Worm (Caenorhabditis elegans) whole organism, L4 larva: ENCODE measurements around the gene ZC190.4.

ENCODE experiments used
- D1046.2 ChIP-seq: fragments of 200-800 bp; sonication (Bioruptor generic); IDR thresholded peaks from 2 replicates; pipeline ENCODE4 v1.3.6; 2022; ENCODE audit warnings: missing genetic modification characterization, missing compliant biosample characterization
- F26F4.8 ChIP-seq: fragments of 200-800 bp; sonication (Bioruptor generic); conservative IDR thresholded peaks from 2 replicates; pipeline ENCODE4 v1.3.6; 2022; ENCODE audit warnings: missing genetic modification characterization, missing compliant biosample characterization
- F49E8.2 ChIP-seq: sonication (generic microtip); optimal IDR thresholded peaks from 2 replicates; lab custom pipeline; 2016; ENCODE audit warnings: missing compliant biosample characterization, mild to moderate bottlenecking, missing genetic modification characterization, borderline replicate concordance
- T20F7.1 ChIP-seq: fragments of 200-800 bp; sonication (Bioruptor generic); optimal IDR thresholded peaks from 2 replicates; lab custom pipeline; 2018; ENCODE audit warnings: mild to moderate bottlenecking, missing genetic modification characterization, missing compliant biosample characterization
- aha-1 ChIP-seq: fragments of 150-350 bp; peaks from one replicate; lab custom pipeline; 2014; ENCODE audit warnings: missing biosample characterization, missing genetic modification characterization
- arid-1 ChIP-seq: fragments of 200-800 bp; sonication (Bioruptor generic); conservative IDR thresholded peaks from 2 replicates; pipeline ENCODE4 v1.3.6; 2022; ENCODE audit warnings: missing genetic modification reagents, missing genetic modification characterization, missing compliant biosample characterization
- ceh-20 ChIP-seq: fragments of 200-800 bp; sonication (Bioruptor generic); IDR thresholded peaks from 2 replicates; pipeline ENCODE4 v1.3.6; 2022; ENCODE audit warnings: missing genetic modification reagents, missing genetic modification characterization, missing compliant biosample characterization
- ceh-32 ChIP-seq: sonication (generic microtip); optimal IDR thresholded peaks from 2 replicates; lab custom pipeline; 2016; ENCODE audit warnings: mild to moderate bottlenecking, missing genetic modification characterization, missing compliant biosample characterization; ENCODE audit not compliant: poor library complexity
- ceh-62 ChIP-seq: sonication (generic microtip); optimal IDR thresholded peaks from 2 replicates; lab custom pipeline; 2017; ENCODE audit warnings: missing biosample characterization, missing genetic modification characterization
- cey-2 ChIP-seq: sonication (generic microtip); optimal IDR thresholded peaks from 3 replicates; lab custom pipeline; 2017; ENCODE audit warnings: missing genetic modification characterization, mild to moderate bottlenecking, missing compliant biosample characterization, antibody characterized with exemption, borderline replicate concordance; ENCODE audit not compliant: insufficient read depth
- dmd-6 ChIP-seq: fragments of 200-800 bp; sonication (Bioruptor generic); IDR thresholded peaks from 2 replicates; pipeline ENCODE4 v1.3.6; 2022; ENCODE audit warnings: missing genetic modification reagents, missing genetic modification characterization, missing compliant biosample characterization
- dmd-8 ChIP-seq: fragments of 200-800 bp; sonication (Bioruptor generic); IDR thresholded peaks from 2 replicates; pipeline ENCODE4 v1.3.6; 2022; ENCODE audit warnings: missing genetic modification characterization, missing compliant biosample characterization
- dpl-1 ChIP-seq: fragments of 150-350 bp; optimal IDR thresholded peaks from 2 replicates; lab custom pipeline; 2014; ENCODE audit warnings: missing biosample characterization, missing genetic modification reagents, missing genetic modification characterization
- hif-1 ChIP-seq, 2 experiments: sonication (generic microtip); optimal IDR thresholded peaks; 2 replicates each; lab custom pipeline; 2016 to 2017; ENCODE audit warnings: missing compliant biosample characterization in 2 of 2, missing genetic modification characterization in 2 of 2, missing genetic modification reagents in 2 of 2, missing genotype in 2 of 2, mild to moderate bottlenecking in 1 of 2
- hlh-11 ChIP-seq: fragments of 200-800 bp; sonication (Bioruptor generic); optimal IDR thresholded peaks from 2 replicates; lab custom pipeline; 2018; ENCODE audit warnings: mild to moderate bottlenecking, missing genetic modification characterization, missing compliant biosample characterization
- hlh-30 ChIP-seq: sonication (generic microtip); optimal IDR thresholded peaks from 2 replicates; lab custom pipeline; 2017; ENCODE audit warnings: antibody characterized with exemption, mild to moderate bottlenecking, missing genetic modification characterization, missing compliant biosample characterization; ENCODE audit not compliant: insufficient read depth
- lin-15B ChIP-seq: fragments of 150-350 bp; sonication (generic microtip); optimal IDR thresholded peaks from 3 replicates; lab custom pipeline; 2014; ENCODE audit warnings: missing biosample characterization, missing genetic modification characterization
- lsy-2 ChIP-seq, 2 experiments: fragments of 150-350 bp in 1 of 2; sonication (generic microtip) in 1 of 2; optimal IDR thresholded peaks; 2 replicates each; lab custom pipeline; 2014 to 2017; ENCODE audit warnings: missing biosample characterization in 2 of 2, missing genetic modification characterization in 2 of 2
- madf-9 ChIP-seq: fragments of 200-800 bp; sonication (Bioruptor generic); conservative IDR thresholded peaks from 2 replicates; pipeline ENCODE4 v1.3.6; 2022; ENCODE audit warnings: missing genetic modification reagents, missing genetic modification characterization, missing compliant biosample characterization
- mxl-2 ChIP-seq: fragments of 200-800 bp; sonication (Bioruptor generic); conservative IDR thresholded peaks from 2 replicates; pipeline ENCODE4 v1.3.6; 2022; ENCODE audit warnings: missing genetic modification reagents, missing genetic modification characterization, missing compliant biosample characterization
- mxl-3 ChIP-seq: fragments of 200-800 bp; sonication (Bioruptor generic); optimal IDR thresholded peaks from 2 replicates; lab custom pipeline; 2018; ENCODE audit warnings: mild to moderate bottlenecking, missing genetic modification characterization, missing compliant biosample characterization
- nhr-111 ChIP-seq: fragments of 200-800 bp; sonication (Bioruptor generic); optimal IDR thresholded peaks from 2 replicates; lab custom pipeline; 2018; ENCODE audit warnings: mild to moderate bottlenecking, missing genetic modification characterization, missing compliant biosample characterization
- nhr-237 ChIP-seq: sonication (generic microtip); optimal IDR thresholded peaks from 2 replicates; lab custom pipeline; 2017; ENCODE audit warnings: missing biosample characterization, missing genetic modification characterization
- php-3 ChIP-seq: fragments of 200-800 bp; sonication (Bioruptor generic); IDR thresholded peaks from 2 replicates; pipeline ENCODE4 v1.3.6; 2022; ENCODE audit warnings: missing genetic modification reagents, missing genetic modification characterization, missing compliant biosample characterization
- rbr-2 ChIP-seq: sonication (generic microtip); optimal IDR thresholded peaks from 2 replicates; lab custom pipeline; 2016; ENCODE audit warnings: missing genotype, missing genetic modification characterization, missing compliant biosample characterization
- saeg-2 ChIP-seq: fragments of 200-800 bp; sonication (Bioruptor generic); IDR thresholded peaks from 2 replicates; pipeline ENCODE4 v1.3.6; 2022; ENCODE audit warnings: missing genetic modification reagents, missing genetic modification characterization, missing compliant biosample characterization
- snpc-4 ChIP-seq: fragments of 150-350 bp; optimal IDR thresholded peaks from 2 replicates; lab custom pipeline; 2014; ENCODE audit warnings: missing biosample characterization, missing genetic modification characterization
- spr-1 ChIP-seq: sonication (generic microtip); optimal IDR thresholded peaks from 2 replicates; lab custom pipeline; 2016; ENCODE audit warnings: mild to moderate bottlenecking, missing genetic modification characterization, missing compliant biosample characterization
- unc-62 ChIP-seq, 3 experiments: fragments of 150-350 bp in 1 of 3; sonication (generic microtip); optimal IDR thresholded peaks in 2 of 3; peaks in 1 of 3; 1 replicate in 1 of 3; 2 replicates in 2 of 3; lab custom pipeline; 2014 to 2017; ENCODE audit warnings: missing biosample characterization in 3 of 3, missing genetic modification characterization in 3 of 3, missing genetic modification reagents in 3 of 3, missing genotype in 1 of 3
- zip-2 ChIP-seq: fragments of 150-350 bp; optimal IDR thresholded peaks from 2 replicates; lab custom pipeline; 2014; ENCODE audit warnings: missing biosample characterization, missing genetic modification characterization
- ztf-11 ChIP-seq: fragments of 150-350 bp; optimal IDR thresholded peaks from 2 replicates; lab custom pipeline; 2014; ENCODE audit warnings: missing biosample characterization, missing genetic modification characterization

Gene ZC190.4

DNA sequence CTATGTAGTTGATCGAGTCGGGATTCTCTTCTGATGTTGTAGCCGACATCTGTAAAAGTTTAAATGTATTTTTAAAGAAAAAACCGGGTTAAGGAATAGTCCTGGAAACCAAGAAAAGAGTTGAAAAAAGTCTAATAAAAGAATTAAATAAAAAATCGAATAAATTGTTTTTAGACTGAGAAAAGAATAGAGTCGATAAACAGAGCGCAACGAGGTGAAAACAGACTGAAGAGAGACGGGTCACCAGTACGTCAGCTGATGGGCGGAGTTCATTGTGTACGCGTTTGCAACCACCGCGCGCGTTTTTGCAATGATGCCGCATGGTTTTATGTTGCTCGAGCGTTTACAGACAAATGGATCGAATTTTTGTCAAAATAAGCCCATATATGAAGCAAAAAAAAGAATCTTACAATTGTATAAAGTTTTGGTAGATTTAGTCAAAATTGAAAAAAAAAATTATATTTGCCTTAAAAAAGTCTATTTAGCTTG, 34.5 kb upstream of the ZC190.4 start, which contains the start of gene atg-18 (continued):
- TF ChIP-seq mxl-3 (GFP tag; lab: Kevin White, UChicago): peak; percentile 70
- TF ChIP-seq dmd-6 (GFP tag; lab: Robert Waterston, UW): peak; percentile 76
- peak; percentile 42; the same call in 1 of the 2 replicates for TF ChIP-seq madf-9 (GFP tag; lab: Robert Waterston, UW)
- no peak for TF ChIP-seq lin-15B (tag; lab: Kevin White, UChicago)
- TF ChIP-seq unc-62 (GFP tag; optimal IDR thresholded peaks at IDR 0.05 in 1 of 2; lab: Kevin White, UChicago): peak in 1 of 2 experiments; percentile 47
- TF ChIP-seq unc-62 (tag; optimal IDR thresholded peaks at IDR 0.05; lab: Kevin White, UChicago): no peak
- peak; percentile 30 for TF ChIP-seq dpl-1
- TF ChIP-seq rbr-2 (tag; lab: Kevin White, UChicago): peak; percentile 67

DNA sequence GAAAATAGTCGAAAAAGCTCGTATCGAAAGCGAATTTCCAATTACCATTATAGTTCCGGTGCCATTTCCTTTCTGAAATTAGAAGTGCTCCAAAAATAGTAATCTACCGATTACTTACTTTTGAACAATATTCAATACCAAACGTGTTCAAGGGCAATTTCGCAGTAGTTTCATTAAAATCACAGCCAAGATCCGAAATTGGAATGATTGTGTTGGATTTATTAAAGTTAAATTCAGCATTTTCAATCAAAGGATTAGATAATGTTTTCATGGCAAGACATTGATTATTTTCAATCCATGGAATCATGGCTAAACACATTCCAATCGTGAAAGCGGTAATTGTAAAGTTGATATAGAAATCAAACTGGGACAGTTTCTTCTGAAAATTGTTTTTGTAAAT, 33.1 kb upstream of the ZC190.4 start:
- peak; percentile 91 for TF ChIP-seq aha-1 (tag; lab: Kevin White, UChicago)
- TF ChIP-seq hlh-30: no peak

DNA sequence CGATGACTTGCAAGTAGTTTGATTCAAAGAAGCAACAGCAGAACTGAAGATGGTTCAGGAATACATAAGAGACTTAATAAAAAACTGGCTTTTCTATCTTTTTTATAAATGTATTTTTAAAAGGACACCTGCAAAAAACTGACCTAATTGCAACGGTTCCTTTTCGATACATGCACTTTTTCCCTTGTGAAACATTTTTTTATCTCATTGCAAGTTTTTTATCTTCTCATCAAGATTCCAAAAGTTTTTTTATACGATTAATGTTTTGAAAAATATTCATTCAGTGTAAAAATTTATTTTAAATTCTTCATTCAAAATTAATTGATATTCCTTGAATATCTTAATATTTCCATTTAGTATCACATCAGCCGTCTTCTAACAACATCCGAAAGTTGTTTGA, 30.3 kb upstream of the ZC190.4 start, which contains the start of gene oac-29:
Gene oac-29 (minus strand): TSS at position 101 of the 400 bp plus-strand sequence.
- TF ChIP-seq T20F7.1 (GFP tag; lab: Kevin White, UChicago) (no peak), aha-1 (tag; lab: Kevin White, UChicago) (peak; percentile 33)

ce11 chrV:8636907-8637306, 29.0 kb upstream of the ZC190.4 start, which contains the start of gene grl-12:
grl-12 (minus strand) TSS chrV:8637007.
- TF ChIP-seq mxl-2 (GFP tag; lab: Robert Waterston, UW): no peak
- no peak for TF ChIP-seq nhr-237 (tag; lab: Kevin White, UChicago)
- TF ChIP-seq snpc-4 (tag; lab: Kevin White, UChicago): no peak
- no peak for TF ChIP-seq ceh-62 (tag; lab: Kevin White, UChicago)
- no peak for TF ChIP-seq spr-1
- no peak for TF ChIP-seq php-3 (GFP tag; lab: Robert Waterston, UW)
- no peak for TF ChIP-seq lsy-2 (tag; optimal IDR thresholded peaks at IDR 0.05; lab: Kevin White, UChicago)
- no peak for TF ChIP-seq hif-1 (tag; optimal IDR thresholded peaks at IDR 0.05; lab: Kevin White, UChicago)

DNA sequence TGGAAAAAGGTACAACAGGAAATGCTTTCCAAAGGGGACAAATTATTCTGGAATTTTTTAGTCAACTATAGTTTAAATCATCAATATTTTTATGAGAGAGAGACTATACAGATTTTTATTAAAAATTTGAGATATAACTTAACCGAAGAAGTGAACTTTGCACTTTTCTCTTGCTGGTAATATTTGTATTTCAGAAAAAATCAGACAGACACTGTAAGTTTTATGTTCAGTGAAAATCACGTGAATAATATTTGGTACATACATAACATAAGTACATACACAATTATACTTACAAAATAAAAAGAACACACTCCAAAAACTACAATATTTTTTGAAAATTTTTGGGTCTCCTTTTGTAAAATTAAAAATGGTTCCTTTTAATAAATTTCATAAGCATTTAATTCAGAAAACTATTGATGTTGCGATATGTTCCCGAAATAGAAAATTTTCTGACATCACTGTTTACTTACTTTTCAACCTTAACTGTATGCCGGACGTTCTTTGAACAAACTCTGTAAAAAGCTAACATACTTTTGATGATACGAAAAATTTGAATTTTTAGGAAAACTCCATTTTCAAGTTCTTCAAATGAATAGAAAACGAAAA, 28.1 kb upstream of the ZC190.4 start, which contains the start of the genes F28A12.10 and acd-4:
Gene F28A12.10 (minus strand): TSS at position 101 of the 606 bp plus-strand sequence.
Gene acd-4 (plus strand): TSS at position 556 of the 606 bp plus-strand sequence.
- TF ChIP-seq dmd-8 (GFP tag; lab: Robert Waterston, UW) (no peak), ztf-11 (no peak), F49E8.2 (tag; lab: Kevin White, UChicago) (no peak), saeg-2 (GFP tag; lab: Robert Waterston, UW) (no peak), zip-2 (no peak), cey-2 (tag; lab: Kevin White, UChicago) (no peak), D1046.2 (GFP tag; lab: Robert Waterston, UW) (no peak), ceh-62 (tag; lab: Kevin White, UChicago) (no peak), ceh-32 (tag; lab: Kevin White, UChicago) (no peak), F26F4.8 (GFP tag; lab: Robert Waterston, UW) (no peak), arid-1 (GFP tag; lab: Robert Waterston, UW) (no peak), nhr-111 (GFP tag; lab: Kevin White, UChicago) (no peak), ceh-20 (GFP tag; lab: Robert Waterston, UW) (no peak), hlh-11 (no peak)
